Worm (Caenorhabditis elegans) whole organism, L1 larva: Measurements from ENCODE around the gene kdp-1.

ENCODE experiments used
- C04F5.9 ChIP-seq: sonication (generic microtip); optimal IDR thresholded peaks from 2 replicates; lab custom pipeline; 2016; ENCODE audit warnings: missing genetic modification characterization, missing compliant biosample characterization
- C16A3.4 ChIP-seq: fragments of 150-350 bp; optimal IDR thresholded peaks from 2 replicates; lab custom pipeline; 2014; ENCODE audit warnings: missing biosample characterization, missing genetic modification characterization
- ama-1 ChIP-seq: fragments of 150-350 bp; optimal IDR thresholded peaks from 2 replicates; lab custom pipeline; 2014
- ceh-82 ChIP-seq, 3 experiments: fragments of 150-350 bp in 1 of 3; sonication (generic microtip) in 2 of 3; optimal IDR thresholded peaks; 2 replicates each; lab custom pipeline; 2014 to 2017; ENCODE audit warnings: missing biosample characterization in 3 of 3, missing genetic modification characterization in 3 of 3
- ceh-90 ChIP-seq: sonication (generic microtip); optimal IDR thresholded peaks from 2 replicates; lab custom pipeline; 2016; ENCODE audit warnings: missing genetic modification characterization, missing compliant biosample characterization
- egl-13 ChIP-seq: sonication (generic microtip); optimal IDR thresholded peaks from 2 replicates; lab custom pipeline; 2016; ENCODE audit warnings: missing genotype, missing genetic modification reagents, missing genetic modification characterization, missing compliant biosample characterization
- elt-2 ChIP-seq: sonication (generic microtip); optimal IDR thresholded peaks from 2 replicates; lab custom pipeline; 2016; ENCODE audit warnings: missing genetic modification characterization, mild to moderate bottlenecking, inconsistent platforms, missing compliant biosample characterization, missing genetic modification reagents
- elt-3 ChIP-seq, 6 experiments: fragments of 150-350 bp in 1 of 6; sonication (generic microtip); optimal IDR thresholded peaks; 2 replicates each; lab custom pipeline; 2017 to 2018; ENCODE audit warnings: missing biosample characterization in 6 of 6, missing genetic modification characterization in 6 of 6, inconsistent platforms in 1 of 6
- ets-5 ChIP-seq: fragments of 200-800 bp; sonication (Bioruptor generic); IDR thresholded peaks from 2 replicates; pipeline ENCODE4 v1.3.6; 2022; ENCODE audit warnings: missing genetic modification characterization, missing compliant biosample characterization
- grh-1 ChIP-seq: fragments of 200-800 bp; sonication (Bioruptor generic); IDR thresholded peaks from 2 replicates; pipeline ENCODE4 v1.3.6; 2022; ENCODE audit warnings: missing genetic modification reagents, missing genetic modification characterization, missing compliant biosample characterization
- irx-1 ChIP-seq: sonication (generic microtip); optimal IDR thresholded peaks from 2 replicates; lab custom pipeline; 2016; ENCODE audit warnings: missing genetic modification characterization, missing compliant biosample characterization
- lin-13 ChIP-seq: fragments of 150-350 bp; optimal IDR thresholded peaks from 2 replicates; lab custom pipeline; 2014; ENCODE audit warnings: missing biosample characterization, missing genetic modification reagents, missing genetic modification characterization
- lin-14 ChIP-seq: fragments of 200-800 bp; sonication (Bioruptor generic); optimal IDR thresholded peaks from 2 replicates; lab custom pipeline; 2018; ENCODE audit warnings: mild to moderate bottlenecking, missing genetic modification characterization, moderate library complexity, missing compliant biosample characterization
- lin-15B ChIP-seq: fragments of 150-350 bp; sonication (generic microtip); optimal IDR thresholded peaks from 3 replicates; lab custom pipeline; 2014; ENCODE audit warnings: missing biosample characterization, missing genetic modification characterization
- lin-35 ChIP-seq, 2 experiments: fragments of 150-350 bp; optimal IDR thresholded peaks; 2 replicates each; lab custom pipeline; 2014; ENCODE audit warnings: missing biosample characterization in 2 of 2, missing genetic modification characterization in 2 of 2, missing genetic modification reagents in 2 of 2
- lir-3 ChIP-seq: sonication (generic microtip); optimal IDR thresholded peaks from 2 replicates; lab custom pipeline; 2016; ENCODE audit warnings: mild to moderate bottlenecking, missing genetic modification characterization, moderate library complexity, missing compliant biosample characterization; ENCODE audit not compliant: poor library complexity
- lsy-2 ChIP-seq, 2 experiments: fragments of 150-350 bp; optimal IDR thresholded peaks; 2 replicates each; lab custom pipeline; 2014; ENCODE audit warnings: missing biosample characterization in 2 of 2, missing genetic modification characterization in 2 of 2
- mdl-1 ChIP-seq, 2 experiments: fragments of 150-350 bp; optimal IDR thresholded peaks; 2 replicates each; lab custom pipeline; 2014 to 2017; ENCODE audit warnings: missing biosample characterization in 2 of 2, missing genetic modification characterization in 2 of 2, inconsistent platforms in 1 of 2
- nhr-11 ChIP-seq: fragments of 150-350 bp; optimal IDR thresholded peaks from 2 replicates; lab custom pipeline; 2014; ENCODE audit warnings: missing biosample characterization, missing genetic modification characterization
- nhr-19 ChIP-seq: fragments of 200-800 bp; sonication (Bioruptor generic); conservative IDR thresholded peaks from 2 replicates; pipeline ENCODE4 v1.3.6; 2022; ENCODE audit warnings: missing genetic modification characterization, missing compliant biosample characterization
- nhr-20 ChIP-seq: sonication (generic microtip); optimal IDR thresholded peaks from 2 replicates; lab custom pipeline; 2016; ENCODE audit warnings: mild to moderate bottlenecking, missing genetic modification characterization, missing compliant biosample characterization
- nhr-47 ChIP-seq: sonication (generic microtip); optimal IDR thresholded peaks from 2 replicates; lab custom pipeline; 2016; ENCODE audit warnings: mild to moderate bottlenecking, missing genetic modification characterization, moderate library complexity, missing compliant biosample characterization
- nhr-71 ChIP-seq: sonication (generic microtip); optimal IDR thresholded peaks from 2 replicates; lab custom pipeline; 2016; ENCODE audit warnings: mild to moderate bottlenecking, missing genetic modification characterization, moderate library complexity, missing compliant biosample characterization
- nhr-84 ChIP-seq: sonication (generic microtip); optimal IDR thresholded peaks from 2 replicates; lab custom pipeline; 2017; ENCODE audit warnings: missing biosample characterization, missing genetic modification characterization
- nhr-85 ChIP-seq: sonication (generic microtip); peaks from one replicate; lab custom pipeline; 2016; ENCODE audit warnings: missing genetic modification characterization, inconsistent platforms, missing compliant biosample characterization
- pag-3 ChIP-seq: sonication (generic microtip); optimal IDR thresholded peaks from 2 replicates; lab custom pipeline; 2017; ENCODE audit warnings: missing genetic modification characterization, mild to moderate bottlenecking, missing compliant biosample characterization, antibody characterized with exemption, borderline replicate concordance; ENCODE audit not compliant: insufficient read depth
- pqm-1 ChIP-seq: sonication (generic microtip); optimal IDR thresholded peaks from 3 replicates; lab custom pipeline; 2017; ENCODE audit warnings: missing biosample characterization, missing genetic modification characterization
- rnt-1 ChIP-seq: sonication (generic microtip); optimal IDR thresholded peaks from 2 replicates; lab custom pipeline; 2016; ENCODE audit warnings: mild to moderate bottlenecking, missing genetic modification characterization, moderate library complexity, missing compliant biosample characterization
- skn-1 ChIP-seq: fragments of 150-350 bp; optimal IDR thresholded peaks from 2 replicates; lab custom pipeline; 2014; ENCODE audit warnings: missing biosample characterization, missing genetic modification characterization
- snu-23 ChIP-seq: sonication (generic microtip); optimal IDR thresholded peaks from 2 replicates; lab custom pipeline; 2016; ENCODE audit warnings: missing genetic modification characterization, missing compliant biosample characterization
- sox-4 ChIP-seq: sonication (generic microtip); optimal IDR thresholded peaks from 2 replicates; lab custom pipeline; 2016; ENCODE audit warnings: missing genetic modification characterization, missing compliant biosample characterization
- sptf-1 ChIP-seq: fragments of 150-350 bp; optimal IDR thresholded peaks from 2 replicates; lab custom pipeline; 2014; ENCODE audit warnings: missing biosample characterization, missing genetic modification characterization
- tbx-2 ChIP-seq: sonication (generic microtip); optimal IDR thresholded peaks from 2 replicates; lab custom pipeline; 2016; ENCODE audit warnings: missing genetic modification characterization, missing compliant biosample characterization
- unc-130 ChIP-seq: fragments of 150-350 bp; optimal IDR thresholded peaks from 2 replicates; lab custom pipeline; 2017; ENCODE audit warnings: missing biosample characterization, missing genetic modification characterization, inconsistent platforms
- unc-62 ChIP-seq: fragments of 150-350 bp; optimal IDR thresholded peaks from 2 replicates; lab custom pipeline; 2014; ENCODE audit warnings: missing biosample characterization, missing genetic modification reagents, missing genetic modification characterization
- unc-86 ChIP-seq: sonication (generic microtip); optimal IDR thresholded peaks from 2 replicates; lab custom pipeline; 2016; ENCODE audit warnings: missing genetic modification characterization, missing compliant biosample characterization
- vab-15 ChIP-seq: sonication (generic microtip); optimal IDR thresholded peaks from 2 replicates; lab custom pipeline; 2017; ENCODE audit warnings: missing genotype, mild to moderate bottlenecking, missing genetic modification characterization, missing compliant biosample characterization
- xbp-1 ChIP-seq: sonication (generic microtip); optimal IDR thresholded peaks from 2 replicates; lab custom pipeline; 2016; ENCODE audit warnings: missing genetic modification characterization, missing compliant biosample characterization
- zag-1 ChIP-seq: fragments of 150-350 bp; optimal IDR thresholded peaks from 2 replicates; lab custom pipeline; 2014; ENCODE audit warnings: missing biosample characterization, missing genetic modification characterization
- zip-4 ChIP-seq: fragments of 200-800 bp; sonication (Bioruptor generic); optimal IDR thresholded peaks from 2 replicates; lab custom pipeline; 2018; ENCODE audit warnings: mild to moderate bottlenecking, missing genetic modification characterization, moderate library complexity, missing compliant biosample characterization

kdp-1 gene

ce11 chrIV:13300109-13300508 lies at the start of gene kdp-1:
TSS of gene kdp-1 (plus strand) at chrIV:13300188.
- TF ChIP-seq grh-1 = 0 out of 2 replicates have a peak, but pooled peaks have one; percentile 7
- TF ChIP-seq tbx-2 (tag; lab: Kevin White, UChicago) = no peak
- TF ChIP-seq sox-4 (tag; lab: Kevin White, UChicago) = no peak
- TF ChIP-seq unc-86 (tag; lab: Kevin White, UChicago) = no peak

ce11 chrIV:13250243-13250642 lies 49.7 kb upstream of the kdp-1 start:
- TF ChIP-seq vab-15 (no peak), nhr-71 (no peak), C16A3.4 (tag; lab: Kevin White, UChicago) (no peak), nhr-85 (tag; lab: Kevin White, UChicago) (no peak), lir-3 (tag; lab: Kevin White, UChicago) (no peak), egl-13 (no peak), lin-14 (GFP tag; lab: Kevin White, UChicago) (no peak), nhr-47 (tag; lab: Kevin White, UChicago) (no peak), ceh-90 (tag; lab: Kevin White, UChicago) (no peak), grh-1 (no peak), unc-86 (tag; lab: Kevin White, UChicago) (no peak), skn-1 (tag; lab: Kevin White, UChicago) (no peak), ama-1 (lab: Kevin White, UChicago) (no peak), zag-1 (no peak)

ce11 chrIV:13252211-13252610 lies 47.8 kb upstream of the kdp-1 start, which contains the start of gene ttr-51:
TSS of gene ttr-51 (minus strand) at chrIV:13252311.
- TF ChIP-seq zip-4 (GFP tag; lab: Kevin White, UChicago) = no peak
- TF ChIP-seq rnt-1 = peak; percentile 15
- TF ChIP-seq, all 84 proteins: peak for 1

- TF ChIP-seq unc-62 (GFP tag; lab: Kevin White, UChicago) (no peak), C16A3.4 (tag; lab: Kevin White, UChicago) (peak; percentile 24), mdl-1 (tag; optimal IDR thresholded peaks at IDR 0.05; lab: Kevin White, UChicago) (peak in 1 of 2 experiments; percentile 24), nhr-84 (tag; lab: Kevin White, UChicago) (no peak), nhr-71 (peak; percentile 74), ceh-82 (tag; optimal IDR thresholded peaks at IDR 0.05; lab: Kevin White, UChicago) (no peak), elt-3 (tag; optimal IDR thresholded peaks at IDR 0.05; lab: Kevin White, UChicago) (no peak), lin-13 (GFP tag; lab: Kevin White, UChicago) (no peak), xbp-1 (tag; lab: Kevin White, UChicago) (no peak), lin-15B (tag; lab: Kevin White, UChicago) (no peak), rnt-1 (peak; percentile 68), unc-130 (tag; lab: Kevin White, UChicago) (peak; percentile 64), pqm-1 (peak; percentile 66), irx-1 (tag; lab: Kevin White, UChicago) (no peak), egl-13 (no peak), snu-23 (GFP tag; lab: Kevin White, UChicago) (peak; percentile 19), nhr-20 (peak; percentile 92), sptf-1 (tag; lab: Kevin White, UChicago) (no peak), lin-35 (GFP tag; optimal IDR thresholded peaks at IDR 0.05; lab: Kevin White, UChicago) (peak in 1 of 2 experiments; percentile 49), nhr-11 (tag; lab: Kevin White, UChicago) (no peak), elt-2 (tag; lab: Kevin White, UChicago) (peak; percentile 94), nhr-47 (tag; lab: Kevin White, UChicago) (no peak), C04F5.9 (tag; lab: Kevin White, UChicago) (no peak), pag-3 (tag; lab: Kevin White, UChicago) (peak; percentile 82), nhr-19 (peak; percentile 65), lsy-2 (tag; optimal IDR thresholded peaks at IDR 0.05; lab: Kevin White, UChicago) (peak; percentile 25 to 58), ets-5 (GFP tag; lab: Robert Waterston, UW) (no peak)
Measured at ce11 chrIV:13253841-13254240, 46.1 kb upstream of the kdp-1 start, which contains the start of gene ttr-45. TSS of gene ttr-45 (plus strand) at chrIV:13254225.
